Worm (Caenorhabditis elegans) whole organism, early embryonic: Measurements from ENCODE around the gene F59F5.3.

Source experiments
- ama-1 ChIP-seq: fragments of 150-350 bp; optimal IDR thresholded peaks from 2 replicates; lab custom pipeline; 2014
- ceh-36 ChIP-seq: sonication (generic microtip); optimal IDR thresholded peaks from 2 replicates; lab custom pipeline; 2016; ENCODE audit warnings: missing genetic modification characterization, inconsistent platforms, missing compliant biosample characterization
- flt-1 ChIP-seq: fragments of 200-800 bp; sonication (Bioruptor generic); IDR thresholded peaks from 2 replicates; pipeline ENCODE4 v1.3.6; 2022; ENCODE audit warnings: missing genetic modification characterization, missing compliant biosample characterization
- pes-1 ChIP-seq: fragments of 200-800 bp; sonication (Bioruptor generic); IDR thresholded peaks from 2 replicates; pipeline ENCODE4 v1.3.6; 2022; ENCODE audit warnings: missing genetic modification reagents, missing genetic modification characterization, missing compliant biosample characterization
- scrt-1 ChIP-seq: fragments of 200-800 bp; sonication (Bioruptor generic); IDR thresholded peaks from 2 replicates; pipeline ENCODE4 v1.3.6; 2022; ENCODE audit warnings: missing genetic modification characterization, missing compliant biosample characterization

DNA sequence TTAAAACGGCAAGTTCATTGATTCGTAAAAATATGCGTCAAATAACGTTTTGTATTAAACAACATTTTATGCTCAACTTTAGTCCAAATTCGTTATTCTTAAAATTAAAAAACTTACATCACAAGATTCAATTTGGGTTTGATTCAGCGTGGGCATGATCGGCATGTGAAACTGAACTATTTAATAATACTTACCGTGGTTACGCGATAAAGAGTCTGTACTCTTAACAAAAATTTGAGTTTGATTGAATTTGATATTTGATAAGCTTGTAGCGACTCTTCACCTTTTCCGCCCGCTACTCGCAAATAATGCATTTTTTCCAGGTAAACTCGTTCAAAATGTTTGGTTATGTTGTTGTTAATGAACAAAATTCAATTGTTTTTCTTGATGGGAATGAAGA, 8.8 kb downstream of the F59F5.3 start, which contains the start of gene glo-3:
- TF ChIP-seq ceh-36 (tag; lab: Kevin White, UChicago) (no peak), ama-1 (no peak), flt-1 (GFP tag; lab: Robert Waterston, UW) (no peak), pes-1 (GFP tag; lab: Robert Waterston, UW) (no peak), scrt-1 (GFP tag; lab: Robert Waterston, UW) (no peak)
